Worm (Caenorhabditis elegans) whole organism, early embryonic: ENCODE data around the gene fbxc-49.

Experiments used
- aly-1 ChIP-seq: sonication (generic microtip); optimal IDR thresholded peaks from 2 replicates; lab custom pipeline; 2016; ENCODE audit warnings: missing genetic modification characterization, missing compliant biosample characterization
- tra-4 ChIP-seq: sonication (generic microtip); optimal IDR thresholded peaks from 2 replicates; lab custom pipeline; 2017; ENCODE audit warnings: missing genetic modification characterization, missing compliant biosample characterization

- no peak for TF ChIP-seq tra-4
- TF ChIP-seq aly-1 (tag; lab: Kevin White, UChicago): no peak
Measured at ce11 chrII:2051372-2051771, 32.6 kb upstream of the fbxc-49 start, which contains the start of gene fbxb-35.
